Fruit fly (Drosophila melanogaster): Measurements from ENCODE around the gene CG33642.

Gene CG33642

dm6 chr2L:13548786-13549780 lies 19.3 kb downstream of the CG33642 start, which contains the start of gene B4 (continued):
- TF ChIP-seq CG4730 (GFP tag; IDR thresholded peaks at IDR 0.05): no peak
- no peak for TF ChIP-seq ase (GFP tag; IDR thresholded peaks at IDR 0.05)
- TF ChIP-seq HLHmδ (GFP tag; optimal IDR thresholded peaks at IDR 0.05): peak; percentile 95
- TF ChIP-seq Deaf1 (tag; optimal IDR thresholded peaks at IDR 0.05): peak; percentile 33
- TF ChIP-seq en (GFP tag; optimal IDR thresholded peaks at IDR 0.05): no peak
- TF ChIP-seq CG1233 (GFP tag; optimal IDR thresholded peaks at IDR 0.05): peak; percentile 16
- peak; percentile 72; the same call in 2 of the 3 replicates for TF ChIP-seq CG2199 (GFP tag; IDR thresholded peaks at IDR 0.05)
- peak; percentile 19 for TF ChIP-seq CG4328 (GFP tag; optimal IDR thresholded peaks at IDR 0.05)
- TF ChIP-seq CG14014 (GFP tag; IDR thresholded peaks at IDR 0.05): peak; percentile 37; the same call in 1 of the 2 replicates
- TF ChIP-seq CG1024 (GFP tag; IDR thresholded peaks at IDR 0.05): peak; percentile 55; the same call in 1 of the 2 replicates
- TF ChIP-seq CG10321 (GFP tag; IDR thresholded peaks at IDR 0.05): 0 out of 2 replicates have a peak, but pooled peaks have one; percentile 35
- peak; percentile 7 for TF ChIP-seq btn (GFP tag; optimal IDR thresholded peaks at IDR 0.05)
- peak; percentile 9 for TF ChIP-seq CG15269 (tag; optimal IDR thresholded peaks at IDR 0.05)
- TF ChIP-seq CoRest (tag; optimal IDR thresholded peaks at IDR 0.05): no peak
- peak; percentile 70 for TF ChIP-seq caup (GFP tag; optimal IDR thresholded peaks at IDR 0.05; ENCODE audit: severe bottlenecking)
- TF ChIP-seq lbe (GFP tag; optimal IDR thresholded peaks at IDR 0.05): peak; percentile 45
- no peak for TF ChIP-seq Abd-B (GFP tag; optimal IDR thresholded peaks at IDR 0.05)
- peak; percentile 88 for TF ChIP-seq CG7928 (GFP tag; optimal IDR thresholded peaks at IDR 0.05)
- TF ChIP-seq CG10366 (GFP tag; IDR thresholded peaks at IDR 0.05): no peak
- peak; percentile 1 for TF ChIP-seq zfh2 (GFP tag; optimal IDR thresholded peaks at IDR 0.05)
- TF ChIP-seq BEAF-32 (GFP tag; optimal IDR thresholded peaks at IDR 0.05): peak; percentile 17
- peak; percentile 76 for TF ChIP-seq sens (GFP tag)
- peak; percentile 3 for TF ChIP-seq HmgD (GFP tag; optimal IDR thresholded peaks at IDR 0.05)
- peak; percentile 37 for TF ChIP-seq sug (tag; optimal IDR thresholded peaks at IDR 0.05)
- TF ChIP-seq CG3838 (GFP tag; optimal IDR thresholded peaks at IDR 0.05): peak; percentile 23
- TF ChIP-seq p53 (GFP tag; optimal IDR thresholded peaks at IDR 0.05): peak; percentile 10
- TF ChIP-seq ems (GFP tag; optimal IDR thresholded peaks at IDR 0.05): no peak
- peak; percentile 58 for TF ChIP-seq Fer1 (GFP tag; optimal IDR thresholded peaks at IDR 0.05)
- peak; percentile 10 for TF ChIP-seq Camta (GFP tag; optimal IDR thresholded peaks at IDR 0.05)
- TF ChIP-seq dpn (GFP tag; optimal IDR thresholded peaks at IDR 0.05): peak; percentile 12 to 13
- no peak for TF ChIP-seq tio (GFP tag; optimal IDR thresholded peaks at IDR 0.05)
- TF ChIP-seq HHEX (GFP tag; optimal IDR thresholded peaks at IDR 0.05): peak; percentile 34
- no peak for TF ChIP-seq sens-2 (GFP tag; IDR thresholded peaks at IDR 0.05)
- peak; percentile 13 for TF ChIP-seq CHES-1-like (GFP tag; optimal IDR thresholded peaks at IDR 0.05)
- TF ChIP-seq Poxn (GFP tag; IDR thresholded peaks at IDR 0.05): no peak
- no peak for TF ChIP-seq CG12391 (tag; optimal IDR thresholded peaks at IDR 0.05)
- TF ChIP-seq unc-4 (GFP tag; IDR thresholded peaks at IDR 0.05; ENCODE audit: partially characterized antibody): 0 out of 2 replicates have a peak, but pooled peaks have one; percentile 15
- TF ChIP-seq CG7745 (tag; optimal IDR thresholded peaks at IDR 0.05): no peak
- TF ChIP-seq dati (GFP tag; IDR thresholded peaks at IDR 0.05): no peak
- TF ChIP-seq shn (GFP tag; optimal IDR thresholded peaks at IDR 0.05): no peak
- no peak for TF ChIP-seq prd (optimal IDR thresholded peaks at IDR 0.05)
- TF ChIP-seq prd (GFP tag; IDR thresholded peaks at IDR 0.05): peak; percentile 27; the same call in 2 of the 3 replicates
- no peak for TF ChIP-seq CG4404 (GFP tag; IDR thresholded peaks at IDR 0.05)
- peak; percentile 77 for TF ChIP-seq wek (GFP tag; optimal IDR thresholded peaks at IDR 0.05)
- no peak for TF ChIP-seq CG9437 (GFP tag; optimal IDR thresholded peaks at IDR 0.05)
- TF ChIP-seq CG6765 (GFP tag; optimal IDR thresholded peaks at IDR 0.05): peak; percentile 65
- no peak for TF ChIP-seq CG12744 (GFP tag; optimal IDR thresholded peaks at IDR 0.05)
- TF ChIP-seq CG8281 (tag; optimal IDR thresholded peaks at IDR 0.05): no peak

Data from whole organism, embryonic.